Fruit fly (Drosophila melanogaster): ENCODE measurements around the gene CG6345.
A peak's percentile ranks its signal among the peaks of the same experiment; 100 is the strongest.

Gene CG6345

DNA sequence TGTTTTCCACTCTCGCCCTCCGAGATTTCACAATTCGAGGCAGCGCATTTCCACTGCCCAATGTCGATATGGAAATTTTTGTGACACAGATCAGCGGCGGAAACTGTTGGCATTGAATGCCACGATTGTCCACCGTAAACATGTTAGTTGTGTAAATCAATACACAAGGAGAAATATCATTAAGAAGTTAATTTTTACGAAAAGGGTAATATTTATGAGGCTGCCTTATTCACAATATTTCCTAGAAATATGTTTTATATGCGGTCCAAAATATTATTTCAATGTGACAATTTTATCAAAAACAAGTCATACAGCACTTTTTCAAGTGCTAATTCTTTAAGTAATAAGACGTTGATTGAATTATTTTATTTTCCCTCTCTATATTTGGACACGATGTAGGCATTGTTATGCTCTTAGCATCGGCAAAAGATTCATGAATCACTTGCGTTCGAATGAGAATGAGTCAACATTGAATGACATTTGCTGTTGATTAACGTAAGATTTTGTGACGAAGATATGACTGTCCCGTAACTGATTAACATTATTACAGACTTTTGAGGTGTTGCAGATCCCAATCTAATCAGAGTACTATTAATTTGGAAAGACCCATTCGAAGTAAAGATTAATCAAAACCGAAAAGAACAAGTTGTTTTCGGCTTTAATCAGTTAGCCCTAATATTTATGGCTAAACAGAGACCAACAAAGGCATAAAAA is 22.0 kb downstream of the CG6345 start:
- TF ChIP-seq CG4496 (GFP tag; IDR thresholded peaks at IDR 0.05) = peak; percentile 59
- TF ChIP-seq Ets98B (GFP tag; IDR thresholded peaks at IDR 0.05) = peak; percentile 23; the same call in 1 of the 2 replicates
- no peak for TF ChIP-seq rn (GFP tag; IDR thresholded peaks at IDR 0.05)
- peak; percentile 9 for TF ChIP-seq CG15710 (tag; optimal IDR thresholded peaks at IDR 0.05)
- TF ChIP-seq CG17806 (tag; optimal IDR thresholded peaks at IDR 0.05) = peak; percentile 28
- TF ChIP-seq CG9948 (tag; optimal IDR thresholded peaks at IDR 0.05) = peak; percentile 14
- TF ChIP-seq CG32121 (GFP tag; IDR thresholded peaks at IDR 0.05) = peak; percentile 45; the same call in 1 of the 2 replicates
- no peak for TF ChIP-seq Pif1A (GFP tag; optimal IDR thresholded peaks at IDR 0.05)
- no peak for TF ChIP-seq CG10348 (GFP tag; IDR thresholded peaks at IDR 0.05)

DNA sequence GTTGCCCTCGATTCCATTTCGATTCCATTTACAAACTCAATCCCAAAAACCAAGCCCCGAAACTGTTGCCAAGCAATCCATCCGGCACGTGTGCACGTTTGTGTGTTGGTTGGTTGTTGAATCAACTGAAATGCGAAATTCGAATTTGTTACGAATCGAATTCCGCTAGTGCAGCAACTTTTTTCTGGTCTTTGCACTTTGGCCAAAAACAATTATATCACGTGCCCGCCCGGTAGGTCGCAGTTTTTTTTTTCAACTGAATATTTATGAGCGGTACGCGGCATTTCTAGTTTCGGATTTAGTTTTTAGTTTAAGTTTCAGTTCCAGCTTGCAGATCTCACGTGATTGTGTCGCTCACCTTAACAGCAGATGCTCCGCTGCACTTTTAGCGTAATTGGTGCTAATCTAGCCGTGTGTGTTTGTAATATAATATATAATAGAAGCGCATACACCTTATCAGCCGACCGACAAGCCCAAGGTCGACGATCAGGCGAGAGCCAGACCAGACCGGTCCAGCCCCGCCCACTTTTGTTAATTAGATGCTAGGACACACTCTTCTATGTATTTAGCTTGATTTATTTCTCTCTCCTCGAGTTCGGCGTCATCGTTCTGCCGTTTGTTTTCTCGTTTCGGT is 22.7 kb downstream of the CG6345 start:
- TF ChIP-seq EcR (GFP tag; optimal IDR thresholded peaks at IDR 0.05) (peak; percentile 48), CG8301 (tag; optimal IDR thresholded peaks at IDR 0.05) (no peak)

dm6 chr3R:10392539-10392919 is 23.3 kb downstream of the CG6345 start:
- TF ChIP-seq CG8159 (tag; optimal IDR thresholded peaks at IDR 0.05) (no peak), CG8301 (tag; optimal IDR thresholded peaks at IDR 0.05) (no peak), EcR (GFP tag; optimal IDR thresholded peaks at IDR 0.05) (peak; percentile 83), D1 (tag; optimal IDR thresholded peaks at IDR 0.05) (no peak)

dm6 chr3R:10391863-10392538 is 23.8 kb downstream of the CG6345 start:
- TF ChIP-seq CG9948 (tag; optimal IDR thresholded peaks at IDR 0.05) (no peak), fd96Ca (GFP tag; IDR thresholded peaks at IDR 0.05) (0 out of 3 replicates have a peak, but pooled peaks have one; percentile 35), EcR (GFP tag; optimal IDR thresholded peaks at IDR 0.05) (peak; percentile 82), CG4496 (GFP tag; IDR thresholded peaks at IDR 0.05) (0 out of 3 replicates have a peak, but pooled peaks have one; percentile 39), rn (GFP tag; IDR thresholded peaks at IDR 0.05) (no peak)

- TF ChIP-seq CG4496 (GFP tag; IDR thresholded peaks at IDR 0.05) (0 out of 3 replicates have a peak, but pooled peaks have one; percentile 33), Ets98B (GFP tag; IDR thresholded peaks at IDR 0.05) (no peak), CG12605 (GFP tag; IDR thresholded peaks at IDR 0.05) (no peak), Pif1B (GFP tag; optimal IDR thresholded peaks at IDR 0.05) (peak; percentile 63), Pif1A (GFP tag; optimal IDR thresholded peaks at IDR 0.05) (peak; percentile 53), CG13204 (GFP tag; optimal IDR thresholded peaks at IDR 0.05) (no peak), fd96Ca (GFP tag; IDR thresholded peaks at IDR 0.05) (no peak), Snoo (tag; optimal IDR thresholded peaks at IDR 0.05) (peak; percentile 28), rn (GFP tag; IDR thresholded peaks at IDR 0.05) (no peak), gl (tag; optimal IDR thresholded peaks at IDR 0.05) (peak; percentile 34), CG9948 (tag; optimal IDR thresholded peaks at IDR 0.05) (no peak)
Observed at dm6 chr3R:10390914-10391377, 24.9 kb downstream of the CG6345 start.

DNA sequence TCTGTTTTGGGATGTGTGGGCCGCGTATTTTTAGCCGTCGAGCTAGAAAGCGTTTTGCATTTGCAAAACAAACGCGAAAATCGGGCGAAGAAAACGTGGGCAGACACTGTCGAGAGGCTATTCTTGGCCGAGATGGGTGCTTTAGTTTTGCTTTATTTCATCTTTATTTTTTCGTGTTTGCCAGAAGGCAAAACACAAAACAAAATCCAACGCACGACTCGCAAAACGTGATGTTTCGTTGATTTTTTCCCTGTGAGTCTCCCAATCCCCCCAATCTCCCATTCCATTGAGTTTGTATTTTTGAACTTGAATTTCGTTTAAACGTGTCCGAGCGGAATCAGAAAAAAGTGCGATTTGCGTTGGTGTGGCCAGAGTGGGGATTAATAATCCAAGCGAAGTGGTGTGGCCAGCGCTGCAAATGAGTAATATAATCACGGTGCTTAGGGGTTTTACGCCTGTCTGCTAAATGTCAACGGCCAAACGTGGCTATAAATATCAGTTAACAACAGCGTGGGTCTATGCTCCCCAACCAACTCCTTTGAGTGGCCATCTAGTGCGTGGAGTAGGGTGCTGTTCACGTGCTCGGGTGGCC is 25.9 kb downstream of the CG6345 start:
- TF ChIP-seq EcR (GFP tag; optimal IDR thresholded peaks at IDR 0.05) = peak; percentile 4
- TF ChIP-seq CG32121 (GFP tag; IDR thresholded peaks at IDR 0.05) = peak; percentile 50
- no peak for TF ChIP-seq CG12605 (GFP tag; IDR thresholded peaks at IDR 0.05)
- TF ChIP-seq CG17806 (tag; optimal IDR thresholded peaks at IDR 0.05) = no peak

DNA sequence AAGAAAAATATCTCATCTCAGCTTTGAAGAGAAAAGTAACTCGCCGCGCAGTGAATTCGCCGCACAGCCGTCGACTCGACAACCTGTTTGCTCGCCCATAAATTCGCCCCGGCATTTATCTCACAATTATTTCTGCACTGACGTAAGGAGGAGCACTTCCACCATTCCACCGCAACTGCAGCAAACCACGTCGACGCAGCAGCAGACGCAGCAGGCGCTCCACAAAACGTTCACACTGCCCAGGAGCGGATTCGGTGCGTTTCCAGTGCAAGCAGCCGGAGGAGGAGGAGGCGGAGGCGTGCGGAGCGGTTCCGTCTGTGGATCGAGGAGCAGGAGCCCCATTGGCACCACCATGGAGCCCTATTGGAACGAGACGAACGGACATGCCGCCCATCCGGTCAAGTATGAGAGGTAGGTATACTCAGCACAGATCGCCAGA is 26.8 kb downstream of the CG6345 start:
- no peak for TF ChIP-seq Ets98B (GFP tag; IDR thresholded peaks at IDR 0.05)
- TF ChIP-seq CG12605 (GFP tag; IDR thresholded peaks at IDR 0.05) = no peak
- TF ChIP-seq CG34367 (tag; optimal IDR thresholded peaks at IDR 0.05) = no peak
- TF ChIP-seq Pif1B (GFP tag; optimal IDR thresholded peaks at IDR 0.05) = no peak
- TF ChIP-seq CG15710 (tag; optimal IDR thresholded peaks at IDR 0.05) = no peak
- TF ChIP-seq Pif1A (GFP tag; optimal IDR thresholded peaks at IDR 0.05) = no peak
- no peak for TF ChIP-seq CG32121 (GFP tag; IDR thresholded peaks at IDR 0.05)
- TF ChIP-seq CG13204 (GFP tag; optimal IDR thresholded peaks at IDR 0.05) = peak; percentile 45
- TF ChIP-seq CG8159 (tag; optimal IDR thresholded peaks at IDR 0.05) = no peak
- TF ChIP-seq CG4496 (GFP tag; IDR thresholded peaks at IDR 0.05) = no peak
- TF ChIP-seq EcR (GFP tag; optimal IDR thresholded peaks at IDR 0.05) = peak; percentile 19
- no peak for TF ChIP-seq Snoo (tag; optimal IDR thresholded peaks at IDR 0.05)
- TF ChIP-seq rn (GFP tag; IDR thresholded peaks at IDR 0.05) = no peak
- no peak for TF ChIP-seq CG9948 (tag; optimal IDR thresholded peaks at IDR 0.05)
- no peak for TF ChIP-seq CG17806 (tag; optimal IDR thresholded peaks at IDR 0.05)
- no peak for TF ChIP-seq CG8301 (tag; optimal IDR thresholded peaks at IDR 0.05)
- TF ChIP-seq fd96Ca (GFP tag; IDR thresholded peaks at IDR 0.05) = no peak
- no peak for TF ChIP-seq D1 (tag; optimal IDR thresholded peaks at IDR 0.05)
- TF ChIP-seq CG10348 (GFP tag; IDR thresholded peaks at IDR 0.05) = no peak
- TF ChIP-seq gl (tag; optimal IDR thresholded peaks at IDR 0.05) = peak; percentile 5
- no peak for TF ChIP-seq CG14655 (GFP tag; optimal IDR thresholded peaks at IDR 0.05)

Data from whole organism, pupa.